Worm (Caenorhabditis elegans): ENCODE measurements around the gene eat-17.

The eat-17 gene

ce11 chrX:16384010-16384409 lies 32.6 kb downstream of the eat-17 start:
- TF ChIP-seq lsy-2 (tag; optimal IDR thresholded peaks at IDR 0.05) (no peak), ZK546.5 (tag; optimal IDR thresholded peaks at IDR 0.05) (no peak), mdl-1 (tag; optimal IDR thresholded peaks at IDR 0.05) (no peak), unc-39 (tag; optimal IDR thresholded peaks at IDR 0.05) (no peak), zag-1 (tag; optimal IDR thresholded peaks at IDR 0.05) (no peak), blmp-1 (tag; optimal IDR thresholded peaks at IDR 0.05; ENCODE audit: insufficient read depth) (no peak), ztf-4 (tag; optimal IDR thresholded peaks at IDR 0.05) (no peak), fos-1 (tag; optimal IDR thresholded peaks at IDR 0.05) (no peak), nhr-129 (tag; optimal IDR thresholded peaks at IDR 0.05) (no peak), F13H6.1 (tag; optimal IDR thresholded peaks at IDR 0.05) (no peak), sma-9 (GFP tag; optimal IDR thresholded peaks at IDR 0.05) (no peak), sma-9 (tag; optimal IDR thresholded peaks at IDR 0.05) (no peak), ceh-82 (tag; optimal IDR thresholded peaks at IDR 0.05) (no peak), ztf-1 (GFP tag; conservative IDR thresholded peaks at IDR 0.05) (no peak), R02D3.7 (tag; optimal IDR thresholded peaks at IDR 0.05) (no peak), peb-1 (tag; optimal IDR thresholded peaks at IDR 0.05) (no peak), nhr-25 (tag; optimal IDR thresholded peaks at IDR 0.05) (no peak), skn-1 (tag; optimal IDR thresholded peaks at IDR 0.05) (no peak), nhr-6 (tag; optimal IDR thresholded peaks at IDR 0.05) (no peak), aly-2 (tag; optimal IDR thresholded peaks at IDR 0.05) (no peak)

ce11 chrX:16383084-16383483 lies 33.6 kb downstream of the eat-17 start:
- TF ChIP-seq zag-1 (tag; optimal IDR thresholded peaks at IDR 0.05) (no peak), nhr-129 (tag; optimal IDR thresholded peaks at IDR 0.05) (no peak), C34F6.9 (tag; optimal IDR thresholded peaks at IDR 0.05) (no peak), skn-1 (tag; optimal IDR thresholded peaks at IDR 0.05) (no peak), mab-5 (tag; optimal IDR thresholded peaks at IDR 0.05) (no peak), ceh-82 (tag; optimal IDR thresholded peaks at IDR 0.05) (no peak), blmp-1 (tag; optimal IDR thresholded peaks at IDR 0.05; ENCODE audit: insufficient read depth) (no peak), nhr-11 (tag; optimal IDR thresholded peaks at IDR 0.05) (no peak), alr-1 (tag; optimal IDR thresholded peaks at IDR 0.05) (no peak), ztf-1 (GFP tag; conservative IDR thresholded peaks at IDR 0.05) (no peak), ZK546.5 (tag; optimal IDR thresholded peaks at IDR 0.05) (no peak), fos-1 (tag; optimal IDR thresholded peaks at IDR 0.05) (no peak)

ce11 chrX:16381908-16382307 lies 34.7 kb downstream of the eat-17 start:
- TF ChIP-seq fos-1 (tag; optimal IDR thresholded peaks at IDR 0.05) (no peak), blmp-1 (tag; optimal IDR thresholded peaks at IDR 0.05; ENCODE audit: insufficient read depth) (no peak), ztf-4 (tag; optimal IDR thresholded peaks at IDR 0.05) (no peak), nhr-23 (tag; optimal IDR thresholded peaks at IDR 0.05) (no peak), nhr-21 (tag; optimal IDR thresholded peaks at IDR 0.05) (no peak), ama-1 (optimal IDR thresholded peaks at IDR 0.05) (no peak), unc-39 (tag; optimal IDR thresholded peaks at IDR 0.05) (no peak), elt-3 (tag; optimal IDR thresholded peaks at IDR 0.05) (no peak), nhr-6 (tag; optimal IDR thresholded peaks at IDR 0.05) (no peak), lin-11 (tag; optimal IDR thresholded peaks at IDR 0.05) (no peak), crh-2 (tag; optimal IDR thresholded peaks at IDR 0.05) (no peak), nhr-129 (tag; optimal IDR thresholded peaks at IDR 0.05) (no peak)

- TF ChIP-seq dmd-4 (tag; optimal IDR thresholded peaks at IDR 0.05) (no peak), nhr-237 (tag; optimal IDR thresholded peaks at IDR 0.05) (no peak), gmeb-1 (tag; optimal IDR thresholded peaks at IDR 0.05) (no peak), nhr-11 (tag; optimal IDR thresholded peaks at IDR 0.05) (no peak), F13H6.1 (tag; optimal IDR thresholded peaks at IDR 0.05) (no peak), alr-1 (tag; optimal IDR thresholded peaks at IDR 0.05) (no peak), nhr-6 (tag; optimal IDR thresholded peaks at IDR 0.05) (no peak)
Measured at ce11 chrX:16381115-16381514, 35.5 kb downstream of the eat-17 start.

DNA sequence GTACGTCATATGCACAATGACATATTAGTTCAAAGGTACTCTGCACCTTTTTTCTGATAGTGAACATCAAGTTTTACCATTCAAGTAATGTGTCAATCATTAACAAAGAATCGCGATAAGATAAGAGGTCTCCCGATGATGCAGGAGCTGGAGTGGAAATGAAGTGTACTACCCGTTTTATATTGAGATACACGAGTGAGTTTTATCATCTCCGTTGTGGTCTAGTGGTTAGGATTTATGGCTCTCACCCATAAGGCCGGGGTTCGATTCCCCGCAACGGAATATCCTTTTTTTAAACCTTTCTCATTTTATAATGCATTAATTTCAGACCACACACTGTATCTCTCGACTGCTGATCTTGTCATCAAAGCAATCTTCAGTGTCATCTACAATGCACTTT lies 38.7 kb downstream of the eat-17 start:
- TF ChIP-seq C34F6.9 (tag; optimal IDR thresholded peaks at IDR 0.05), result peak; percentile 4
- no peak for TF ChIP-seq nhr-23 (tag; optimal IDR thresholded peaks at IDR 0.05)
- TF ChIP-seq nhr-237 (tag; optimal IDR thresholded peaks at IDR 0.05), result no peak
- peak; percentile 18 for TF ChIP-seq Y55F3AM.14 (GFP tag; optimal IDR thresholded peaks at IDR 0.05)
- TF ChIP-seq unc-55 (GFP tag; optimal IDR thresholded peaks at IDR 0.05), result peak; percentile 24
- TF ChIP-seq mab-5 (tag; optimal IDR thresholded peaks at IDR 0.05), result no peak
- TF ChIP-seq F13H6.1 (tag; optimal IDR thresholded peaks at IDR 0.05), result peak; percentile 42
- TF ChIP-seq lin-13 (GFP tag; optimal IDR thresholded peaks at IDR 0.05), result peak; percentile 17
- no peak for TF ChIP-seq dmd-4 (tag; optimal IDR thresholded peaks at IDR 0.05)
- peak; percentile 60 for TF ChIP-seq gmeb-1 (tag; optimal IDR thresholded peaks at IDR 0.05)
- peak in 1 of 2 experiments; percentile 51 for TF ChIP-seq lsy-2 (tag; optimal IDR thresholded peaks at IDR 0.05)
- TF ChIP-seq egl-27 (tag; optimal IDR thresholded peaks at IDR 0.05), result peak; percentile 26
- TF ChIP-seq elt-3 (tag; optimal IDR thresholded peaks at IDR 0.05), result no peak
- TF ChIP-seq blmp-1 (tag; optimal IDR thresholded peaks at IDR 0.05; ENCODE audit: insufficient read depth), result no peak
- peak; percentile 86 for TF ChIP-seq sma-9 (GFP tag; optimal IDR thresholded peaks at IDR 0.05)
- TF ChIP-seq sma-9 (tag; optimal IDR thresholded peaks at IDR 0.05), result no peak
- TF ChIP-seq nhr-77 (tag; optimal IDR thresholded peaks at IDR 0.05), result no peak
- peak; percentile 56 for TF ChIP-seq sma-3 (GFP tag; optimal IDR thresholded peaks at IDR 0.05)
- TF ChIP-seq mdl-1 (tag; optimal IDR thresholded peaks at IDR 0.05), result peak in 1 of 2 experiments; percentile 18
- no peak for TF ChIP-seq zag-1 (tag; optimal IDR thresholded peaks at IDR 0.05)
- peak; percentile 25 for TF ChIP-seq nhr-6 (tag; optimal IDR thresholded peaks at IDR 0.05)
- TF ChIP-seq crh-2 (tag; optimal IDR thresholded peaks at IDR 0.05), result peak; percentile 77
- TF ChIP-seq ztf-11 (tag; optimal IDR thresholded peaks at IDR 0.05), result no peak
- TF ChIP-seq ztf-1 (GFP tag; conservative IDR thresholded peaks at IDR 0.05), result no peak
- TF ChIP-seq nhr-129 (tag; optimal IDR thresholded peaks at IDR 0.05), result peak; percentile 68
- peak; percentile 94 for TF ChIP-seq fos-1 (tag; optimal IDR thresholded peaks at IDR 0.05)
- peak; percentile 57 for TF ChIP-seq nhr-21 (tag; optimal IDR thresholded peaks at IDR 0.05)
- TF ChIP-seq ztf-4 (tag; optimal IDR thresholded peaks at IDR 0.05), result no peak
